Worm (Caenorhabditis elegans) whole organism, early embryonic: ENCODE measurements around the gene ZK105.8.

Source experiments
- aly-1 ChIP-seq: sonication (generic microtip); optimal IDR thresholded peaks from 2 replicates; lab custom pipeline; 2016; ENCODE audit warnings: missing genetic modification characterization, missing compliant biosample characterization
- ama-1 ChIP-seq: fragments of 150-350 bp; optimal IDR thresholded peaks from 2 replicates; lab custom pipeline; 2014
- ets-7 ChIP-seq: sonication (generic microtip); optimal IDR thresholded peaks from 2 replicates; lab custom pipeline; 2016; ENCODE audit warnings: missing genotype, missing genetic modification characterization, missing compliant biosample characterization
- flt-1 ChIP-seq: fragments of 200-800 bp; sonication (Bioruptor generic); IDR thresholded peaks from 2 replicates; pipeline ENCODE4 v1.3.6; 2022; ENCODE audit warnings: missing genetic modification characterization, missing compliant biosample characterization
- hmbx-1 ChIP-seq: sonication (generic microtip); optimal IDR thresholded peaks from 2 replicates; lab custom pipeline; 2016; ENCODE audit warnings: mild to moderate bottlenecking, missing genetic modification characterization, missing compliant biosample characterization
- hmg-4 ChIP-seq: fragments of 200-800 bp; sonication (Bioruptor generic); optimal IDR thresholded peaks from 2 replicates; lab custom pipeline; 2018; ENCODE audit warnings: mild to moderate bottlenecking, missing genetic modification characterization, missing compliant biosample characterization
- pes-1 ChIP-seq: fragments of 200-800 bp; sonication (Bioruptor generic); IDR thresholded peaks from 2 replicates; pipeline ENCODE4 v1.3.6; 2022; ENCODE audit warnings: missing genetic modification reagents, missing genetic modification characterization, missing compliant biosample characterization
- tra-4 ChIP-seq: sonication (generic microtip); optimal IDR thresholded peaks from 2 replicates; lab custom pipeline; 2017; ENCODE audit warnings: missing genetic modification characterization, missing compliant biosample characterization

ce11 chrV:7755991-7756390 is 31.7 kb downstream of the ZK105.8 start:
- TF ChIP-seq aly-1 (tag; lab: Kevin White, UChicago), result no peak
- no peak for TF ChIP-seq tra-4 (tag; lab: Kevin White, UChicago)
- TF ChIP-seq ets-7 (tag; lab: Kevin White, UChicago), result no peak
- TF ChIP-seq hmbx-1 (tag; lab: Kevin White, UChicago), result no peak
- no peak for TF ChIP-seq hmg-4 (GFP tag; lab: Kevin White, UChicago)
- no peak for TF ChIP-seq flt-1
- TF ChIP-seq ama-1 (lab: Kevin White, UChicago), result no peak
- TF ChIP-seq pes-1 (GFP tag; lab: Robert Waterston, UW), result no peak
